Worm (Caenorhabditis elegans) whole organism, L4 larva: ENCODE measurements around the gene glna-1.
"Not testable (repeated sequence)": the region's sequence is repeated elsewhere in the genome, so short reads cannot be mapped to it uniquely, and the experiment has no call there.

ENCODE experiments used
- ceh-82 ChIP-seq: sonication (generic microtip); optimal IDR thresholded peaks from 2 replicates; lab custom pipeline; 2017; ENCODE audit warnings: missing biosample characterization, missing genetic modification characterization
- fkh-10 ChIP-seq: fragments of 150-350 bp; optimal IDR thresholded peaks from 2 replicates; lab custom pipeline; 2014; ENCODE audit warnings: missing biosample characterization, missing genetic modification reagents, missing genetic modification characterization
- lsy-2 ChIP-seq, 2 experiments: fragments of 150-350 bp in 1 of 2; sonication (generic microtip) in 1 of 2; optimal IDR thresholded peaks; 2 replicates each; lab custom pipeline; 2014 to 2017; ENCODE audit warnings: missing biosample characterization in 2 of 2, missing genetic modification characterization in 2 of 2

- TF ChIP-seq ceh-82; lsy-2 (tag; optimal IDR thresholded peaks at IDR 0.05; lab: Kevin White, UChicago); fkh-10 (GFP tag; lab: Kevin White, UChicago): not testable (repeated sequence)
Measured at ce11 chrII:14765697-14766096, 32.4 kb upstream of the glna-1 start.
